Worm (Caenorhabditis elegans) whole organism, midembryonic: Measurements from ENCODE around the gene pgl-1.

Experiments used
- T22C8.4 ChIP-seq: fragments of 200-800 bp; sonication (Bioruptor generic); IDR thresholded peaks from 2 replicates; pipeline ENCODE4 v1.3.6; 2022; ENCODE audit warnings: missing genetic modification characterization, missing compliant biosample characterization
- flt-1 ChIP-seq: fragments of 200-800 bp; sonication (Bioruptor generic); IDR thresholded peaks from 2 replicates; pipeline ENCODE4 v1.3.6; 2022; ENCODE audit warnings: missing genetic modification characterization, missing compliant biosample characterization
- klf-2 ChIP-seq: fragments of 200-800 bp; sonication (Bioruptor generic); conservative IDR thresholded peaks from 2 replicates; pipeline ENCODE4 v1.3.6; 2022; ENCODE audit warnings: missing genetic modification reagents, missing genetic modification characterization, missing compliant biosample characterization
- ztf-23 ChIP-seq: fragments of 200-800 bp; sonication (Bioruptor generic); IDR thresholded peaks from 2 replicates; pipeline ENCODE4 v1.3.6; 2022; ENCODE audit warnings: missing genetic modification reagents, missing genetic modification characterization, missing compliant biosample characterization
- ztf-29 ChIP-seq: fragments of 200-800 bp; sonication (Bioruptor generic); IDR thresholded peaks from 2 replicates; pipeline ENCODE4 v1.3.6; 2022; ENCODE audit warnings: missing genetic modification reagents, missing genetic modification characterization, missing compliant biosample characterization

DNA sequence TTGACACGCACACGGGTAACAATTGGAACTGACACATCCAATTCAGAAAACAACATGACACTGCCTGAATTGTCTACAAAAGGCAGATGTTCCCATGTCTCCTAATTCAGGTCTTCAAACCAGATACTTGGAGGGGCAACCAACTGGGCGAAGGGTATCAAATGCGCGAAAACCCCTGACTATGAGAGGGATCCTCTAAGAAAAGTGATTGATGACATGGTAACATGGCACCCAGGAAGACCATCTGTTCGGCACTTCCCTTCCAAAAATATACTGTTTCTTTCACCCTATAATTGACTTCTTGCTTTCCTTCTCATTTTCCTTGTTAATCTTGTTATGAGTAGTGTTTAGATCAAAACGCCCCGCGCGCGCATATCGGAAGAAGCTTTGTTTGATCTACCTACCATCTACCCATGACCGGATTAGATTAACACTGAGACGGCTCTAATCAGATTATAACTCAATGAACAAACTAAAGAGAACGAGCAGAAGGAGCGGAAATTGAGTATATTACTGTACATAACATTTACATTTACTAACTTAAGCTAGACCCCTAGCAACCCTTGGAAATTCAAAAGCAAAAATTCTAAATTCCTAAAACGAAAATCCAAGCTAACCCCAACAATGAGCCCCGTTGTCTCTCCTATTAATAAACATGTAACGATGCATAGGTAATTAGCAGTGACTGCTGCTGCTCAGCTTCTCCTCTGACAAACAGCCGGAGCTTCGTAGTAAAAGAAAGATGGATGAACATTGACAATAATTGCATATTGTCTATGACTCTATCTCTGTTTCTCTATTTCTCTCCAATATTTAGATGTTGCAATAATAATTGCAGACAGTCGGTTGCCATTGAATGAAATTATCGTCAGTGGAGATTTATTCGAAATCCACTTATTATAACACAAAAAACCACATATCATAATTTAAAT, 7.6 kb upstream of the pgl-1 start:
- TF ChIP-seq ztf-29 (no peak), T22C8.4 (GFP tag; lab: Robert Waterston, UW) (no peak), ztf-23 (GFP tag; lab: Robert Waterston, UW) (no peak), flt-1 (GFP tag; lab: Robert Waterston, UW) (0 out of 2 replicates have a peak, but pooled peaks have one; percentile 36), klf-2 (GFP tag; lab: Robert Waterston, UW) (no peak)
